Worm (Caenorhabditis elegans): ENCODE data around the gene srx-95.

ce11 chrII:6752850-6753249 is 1.7 kb downstream of the srx-95 start, which contains the start of gene F41G3.21:
- TF ChIP-seq egl-27 (tag; optimal IDR thresholded peaks at IDR 0.05) = no peak
- no peak for TF ChIP-seq aha-1 (tag; optimal IDR thresholded peaks at IDR 0.05)
- no peak for TF ChIP-seq nhr-76 (tag; optimal IDR thresholded peaks at IDR 0.05)
- no peak for TF ChIP-seq ceh-82 (tag; optimal IDR thresholded peaks at IDR 0.05)
- TF ChIP-seq mdl-1 (tag; optimal IDR thresholded peaks at IDR 0.05) = no peak
- no peak for TF ChIP-seq snu-23 (GFP tag; optimal IDR thresholded peaks at IDR 0.05)
- TF ChIP-seq fkh-10 (GFP tag; optimal IDR thresholded peaks at IDR 0.05) = no peak
- TF ChIP-seq dpl-1 (GFP tag; optimal IDR thresholded peaks at IDR 0.05) = no peak
